Worm (Caenorhabditis elegans) whole organism, L1 larva: ENCODE measurements around the gene btbd-10.
A peak's percentile ranks its signal among the peaks of the same experiment; 100 is the strongest.

ENCODE experiments used
- C04F5.9 ChIP-seq: sonication (generic microtip); optimal IDR thresholded peaks from 2 replicates; lab custom pipeline; 2016; ENCODE audit warnings: missing genetic modification characterization, missing compliant biosample characterization
- C16A3.4 ChIP-seq: fragments of 150-350 bp; optimal IDR thresholded peaks from 2 replicates; lab custom pipeline; 2014; ENCODE audit warnings: missing biosample characterization, missing genetic modification characterization
- F16B12.6 ChIP-seq: fragments of 150-350 bp; optimal IDR thresholded peaks from 2 replicates; lab custom pipeline; 2014; ENCODE audit warnings: missing biosample characterization, missing genetic modification characterization
- Y116A8C.19 ChIP-seq: sonication (generic microtip); optimal IDR thresholded peaks from 2 replicates; lab custom pipeline; 2016; ENCODE audit warnings: missing compliant biosample characterization, missing genetic modification characterization, borderline replicate concordance
- aly-2 ChIP-seq: fragments of 150-350 bp; optimal IDR thresholded peaks from 2 replicates; lab custom pipeline; 2014; ENCODE audit warnings: missing biosample characterization, missing genetic modification characterization
- ama-1 ChIP-seq: fragments of 150-350 bp; optimal IDR thresholded peaks from 2 replicates; lab custom pipeline; 2014
- blmp-1 ChIP-seq: fragments of 150-350 bp; optimal IDR thresholded peaks from 2 replicates; lab custom pipeline; 2014; ENCODE audit warnings: missing biosample characterization, missing genetic modification characterization
- ceh-90 ChIP-seq: sonication (generic microtip); optimal IDR thresholded peaks from 2 replicates; lab custom pipeline; 2016; ENCODE audit warnings: missing genetic modification characterization, missing compliant biosample characterization
- ces-1 ChIP-seq: fragments of 150-350 bp; optimal IDR thresholded peaks from 2 replicates; lab custom pipeline; 2014; ENCODE audit warnings: missing biosample characterization, missing genetic modification reagents, missing genetic modification characterization
- dpl-1 ChIP-seq, 3 experiments: fragments of 150-350 bp in 2 of 3; sonication (generic microtip) in 1 of 3; optimal IDR thresholded peaks; 2 replicates each; lab custom pipeline; 2014 to 2017; ENCODE audit warnings: missing biosample characterization in 3 of 3, missing genetic modification characterization in 3 of 3, missing genetic modification reagents in 3 of 3
- efl-1 ChIP-seq, 4 experiments: fragments of 150-350 bp; optimal IDR thresholded peaks in 3 of 4; peaks in 1 of 4; 1 replicate in 1 of 4; 2 replicates in 3 of 4; lab custom pipeline; 2014; ENCODE audit warnings: missing biosample characterization in 2 of 4, missing genetic modification characterization in 2 of 4, missing genetic modification reagents in 2 of 4
- elt-2 ChIP-seq: sonication (generic microtip); optimal IDR thresholded peaks from 2 replicates; lab custom pipeline; 2016; ENCODE audit warnings: missing genetic modification characterization, mild to moderate bottlenecking, inconsistent platforms, missing compliant biosample characterization, missing genetic modification reagents
- elt-3 ChIP-seq, 6 experiments: fragments of 150-350 bp in 1 of 6; sonication (generic microtip); optimal IDR thresholded peaks; 2 replicates each; lab custom pipeline; 2017 to 2018; ENCODE audit warnings: missing biosample characterization in 6 of 6, missing genetic modification characterization in 6 of 6, inconsistent platforms in 1 of 6
- fkh-8 ChIP-seq: sonication (generic microtip); optimal IDR thresholded peaks from 2 replicates; lab custom pipeline; 2016; ENCODE audit warnings: mild to moderate bottlenecking, missing genetic modification characterization, missing compliant biosample characterization
- fos-1 ChIP-seq: fragments of 150-350 bp; optimal IDR thresholded peaks from 2 replicates; lab custom pipeline; 2014; ENCODE audit warnings: missing biosample characterization, missing genetic modification characterization
- isw-1 ChIP-seq: fragments of 200-800 bp; sonication (Bioruptor generic); IDR thresholded peaks from 2 replicates; pipeline ENCODE4 v1.3.6; 2022; ENCODE audit warnings: missing genetic modification characterization, missing compliant biosample characterization
- jun-1 ChIP-seq: fragments of 150-350 bp; optimal IDR thresholded peaks from 2 replicates; lab custom pipeline; 2014; ENCODE audit warnings: missing biosample characterization, missing genetic modification reagents, missing genetic modification characterization
- lin-14 ChIP-seq: fragments of 200-800 bp; sonication (Bioruptor generic); optimal IDR thresholded peaks from 2 replicates; lab custom pipeline; 2018; ENCODE audit warnings: mild to moderate bottlenecking, missing genetic modification characterization, moderate library complexity, missing compliant biosample characterization
- lin-35 ChIP-seq, 2 experiments: fragments of 150-350 bp; optimal IDR thresholded peaks; 2 replicates each; lab custom pipeline; 2014; ENCODE audit warnings: missing biosample characterization in 2 of 2, missing genetic modification characterization in 2 of 2, missing genetic modification reagents in 2 of 2
- mab-9 ChIP-seq: fragments of 200-800 bp; sonication (Bioruptor generic); IDR thresholded peaks from 2 replicates; pipeline ENCODE4 v1.3.6; 2022; ENCODE audit warnings: missing genetic modification reagents, missing genetic modification characterization, missing compliant biosample characterization
- mdl-1 ChIP-seq, 2 experiments: fragments of 150-350 bp; optimal IDR thresholded peaks; 2 replicates each; lab custom pipeline; 2014 to 2017; ENCODE audit warnings: missing biosample characterization in 2 of 2, missing genetic modification characterization in 2 of 2, inconsistent platforms in 1 of 2
- mep-1 ChIP-seq: fragments of 150-350 bp; optimal IDR thresholded peaks from 2 replicates; lab custom pipeline; 2014; ENCODE audit warnings: missing biosample characterization, missing genetic modification characterization
- nhr-19 ChIP-seq: fragments of 200-800 bp; sonication (Bioruptor generic); conservative IDR thresholded peaks from 2 replicates; pipeline ENCODE4 v1.3.6; 2022; ENCODE audit warnings: missing genetic modification characterization, missing compliant biosample characterization
- nhr-237 ChIP-seq: fragments of 150-350 bp; optimal IDR thresholded peaks from 2 replicates; lab custom pipeline; 2014; ENCODE audit warnings: missing biosample characterization, missing genetic modification characterization
- nhr-28 ChIP-seq: fragments of 150-350 bp; optimal IDR thresholded peaks from 2 replicates; lab custom pipeline; 2014; ENCODE audit warnings: missing biosample characterization, missing genetic modification characterization
- nhr-47 ChIP-seq: sonication (generic microtip); optimal IDR thresholded peaks from 2 replicates; lab custom pipeline; 2016; ENCODE audit warnings: mild to moderate bottlenecking, missing genetic modification characterization, moderate library complexity, missing compliant biosample characterization
- nhr-76 ChIP-seq: sonication (generic microtip); optimal IDR thresholded peaks from 2 replicates; lab custom pipeline; 2017; ENCODE audit warnings: missing biosample characterization, missing genetic modification characterization
- nhr-77 ChIP-seq: fragments of 150-350 bp; optimal IDR thresholded peaks from 2 replicates; lab custom pipeline; 2014; ENCODE audit warnings: missing biosample characterization, missing genetic modification characterization
- nhr-84 ChIP-seq: sonication (generic microtip); optimal IDR thresholded peaks from 2 replicates; lab custom pipeline; 2017; ENCODE audit warnings: missing biosample characterization, missing genetic modification characterization
- nhr-85 ChIP-seq: sonication (generic microtip); peaks from one replicate; lab custom pipeline; 2016; ENCODE audit warnings: missing genetic modification characterization, inconsistent platforms, missing compliant biosample characterization
- nhr-90 ChIP-seq: sonication (generic microtip); optimal IDR thresholded peaks from 2 replicates; lab custom pipeline; 2016; ENCODE audit warnings: mild to moderate bottlenecking, missing genetic modification characterization, missing compliant biosample characterization; ENCODE audit not compliant: poor library complexity
- pag-3 ChIP-seq: sonication (generic microtip); optimal IDR thresholded peaks from 2 replicates; lab custom pipeline; 2017; ENCODE audit warnings: missing genetic modification characterization, mild to moderate bottlenecking, missing compliant biosample characterization, antibody characterized with exemption, borderline replicate concordance; ENCODE audit not compliant: insufficient read depth
- pqm-1 ChIP-seq: sonication (generic microtip); optimal IDR thresholded peaks from 3 replicates; lab custom pipeline; 2017; ENCODE audit warnings: missing biosample characterization, missing genetic modification characterization
- rnt-1 ChIP-seq: sonication (generic microtip); optimal IDR thresholded peaks from 2 replicates; lab custom pipeline; 2016; ENCODE audit warnings: mild to moderate bottlenecking, missing genetic modification characterization, moderate library complexity, missing compliant biosample characterization
- snu-23 ChIP-seq: sonication (generic microtip); optimal IDR thresholded peaks from 2 replicates; lab custom pipeline; 2016; ENCODE audit warnings: missing genetic modification characterization, missing compliant biosample characterization
- sox-4 ChIP-seq: sonication (generic microtip); optimal IDR thresholded peaks from 2 replicates; lab custom pipeline; 2016; ENCODE audit warnings: missing genetic modification characterization, missing compliant biosample characterization
- swsn-7 ChIP-seq: sonication (generic microtip); optimal IDR thresholded peaks from 2 replicates; lab custom pipeline; 2016; ENCODE audit warnings: missing genetic modification characterization, missing compliant biosample characterization
- tbx-2 ChIP-seq: sonication (generic microtip); optimal IDR thresholded peaks from 2 replicates; lab custom pipeline; 2016; ENCODE audit warnings: missing genetic modification characterization, missing compliant biosample characterization
- unc-130 ChIP-seq: fragments of 150-350 bp; optimal IDR thresholded peaks from 2 replicates; lab custom pipeline; 2017; ENCODE audit warnings: missing biosample characterization, missing genetic modification characterization, inconsistent platforms
- unc-30 ChIP-seq: sonication (generic microtip); optimal IDR thresholded peaks from 2 replicates; lab custom pipeline; 2017; ENCODE audit warnings: missing biosample characterization, missing genetic modification characterization
- unc-62 ChIP-seq: fragments of 150-350 bp; optimal IDR thresholded peaks from 2 replicates; lab custom pipeline; 2014; ENCODE audit warnings: missing biosample characterization, missing genetic modification reagents, missing genetic modification characterization
- unc-86 ChIP-seq: sonication (generic microtip); optimal IDR thresholded peaks from 2 replicates; lab custom pipeline; 2016; ENCODE audit warnings: missing genetic modification characterization, missing compliant biosample characterization
- unc-98 ChIP-seq: fragments of 200-800 bp; sonication (Bioruptor generic); IDR thresholded peaks from 2 replicates; pipeline ENCODE4 v1.3.6; 2022; ENCODE audit warnings: missing genetic modification characterization, missing compliant biosample characterization
- vab-15 ChIP-seq: sonication (generic microtip); optimal IDR thresholded peaks from 2 replicates; lab custom pipeline; 2017; ENCODE audit warnings: missing genotype, mild to moderate bottlenecking, missing genetic modification characterization, missing compliant biosample characterization
- xbp-1 ChIP-seq: sonication (generic microtip); optimal IDR thresholded peaks from 2 replicates; lab custom pipeline; 2016; ENCODE audit warnings: missing genetic modification characterization, missing compliant biosample characterization
- zag-1 ChIP-seq: fragments of 150-350 bp; optimal IDR thresholded peaks from 2 replicates; lab custom pipeline; 2014; ENCODE audit warnings: missing biosample characterization, missing genetic modification characterization
- ztf-4 ChIP-seq: fragments of 150-350 bp; optimal IDR thresholded peaks from 2 replicates; lab custom pipeline; 2014; ENCODE audit warnings: missing biosample characterization, missing genetic modification characterization

Gene btbd-10

DNA sequence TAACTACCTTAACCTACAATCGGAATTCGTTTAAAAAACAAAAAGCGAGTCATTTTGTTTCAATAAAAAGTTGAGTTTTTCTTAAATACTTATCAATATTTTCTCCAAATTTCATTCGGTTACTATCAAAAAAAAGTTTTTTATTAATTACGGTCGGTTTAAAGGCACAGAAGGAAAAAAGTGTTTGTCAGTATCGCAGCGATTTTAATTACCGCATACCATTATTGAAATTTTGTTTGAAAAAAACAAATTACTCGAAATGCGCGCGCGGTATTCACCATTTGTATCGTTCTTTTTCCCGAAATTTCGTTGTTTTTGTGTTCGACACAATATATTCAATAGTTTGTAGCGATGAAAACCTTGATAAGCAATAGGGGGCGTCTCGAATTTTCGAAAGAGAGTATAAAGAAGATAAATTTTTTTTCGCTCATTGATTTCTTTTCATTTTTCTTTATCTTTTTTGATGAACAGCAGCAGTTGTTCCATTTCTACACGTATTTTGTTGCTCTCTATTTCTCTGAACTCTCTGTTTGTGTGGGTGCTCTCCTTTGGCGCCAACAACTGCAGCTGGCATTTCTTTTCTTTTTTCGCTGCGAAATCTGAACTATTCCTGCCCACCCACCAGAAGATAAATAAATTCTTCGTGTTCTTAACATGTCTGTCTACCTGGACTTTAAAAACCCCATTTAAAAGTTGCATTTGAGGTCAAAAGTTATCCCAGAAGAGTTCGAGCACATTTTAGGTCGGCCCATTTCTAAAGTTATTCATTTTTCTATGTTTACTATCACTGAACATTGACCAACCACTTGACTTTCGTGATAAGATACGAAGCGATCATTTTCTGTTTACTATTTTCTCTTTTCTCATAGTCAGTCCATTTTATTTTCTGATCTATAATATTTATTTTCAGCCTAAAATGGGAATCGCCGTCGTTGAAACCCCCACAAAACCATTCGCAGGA, 16.0 kb upstream of the btbd-10 start, which contains the start of gene pgm-1 (continued):
- TF ChIP-seq nhr-76 (tag; lab: Kevin White, UChicago) (no peak), elt-3 (tag; optimal IDR thresholded peaks at IDR 0.05; lab: Kevin White, UChicago) (peak in 1 of 6 experiments; percentile 46), nhr-28 (tag; lab: Kevin White, UChicago) (no peak), unc-62 (GFP tag; lab: Kevin White, UChicago) (no peak), nhr-19 (peak; percentile 26; the same call in 1 of the 2 replicates), blmp-1 (tag; lab: Kevin White, UChicago) (peak; percentile 25), C16A3.4 (peak; percentile 7), zag-1 (no peak), nhr-77 (tag; lab: Kevin White, UChicago) (no peak), pag-3 (tag; lab: Kevin White, UChicago) (peak; percentile 41), jun-1 (tag; lab: Kevin White, UChicago) (no peak), unc-30 (no peak), vab-15 (tag; lab: Kevin White, UChicago) (no peak), nhr-90 (tag; lab: Kevin White, UChicago) (no peak), mab-9 (no peak), fos-1 (tag; lab: Kevin White, UChicago) (no peak), mep-1 (tag; lab: Kevin White, UChicago) (peak; percentile 27), nhr-47 (tag; lab: Kevin White, UChicago) (no peak), efl-1 (optimal IDR thresholded peaks at IDR 0.05; lab: Kevin White, UChicago) (peak; percentile 26 to 35), efl-1 (GFP tag; optimal IDR thresholded peaks at IDR 0.05 in 1 of 2; lab: Kevin White, UChicago) (no peak), aly-2 (tag; lab: Kevin White, UChicago) (no peak), xbp-1 (tag; lab: Kevin White, UChicago) (no peak), lin-35 (GFP tag; optimal IDR thresholded peaks at IDR 0.05; lab: Kevin White, UChicago) (peak in 1 of 2 experiments; percentile 35), unc-130 (tag; lab: Kevin White, UChicago) (peak; percentile 14), nhr-84 (tag; lab: Kevin White, UChicago) (no peak), ceh-90 (tag; lab: Kevin White, UChicago) (no peak), tbx-2 (no peak)

DNA sequence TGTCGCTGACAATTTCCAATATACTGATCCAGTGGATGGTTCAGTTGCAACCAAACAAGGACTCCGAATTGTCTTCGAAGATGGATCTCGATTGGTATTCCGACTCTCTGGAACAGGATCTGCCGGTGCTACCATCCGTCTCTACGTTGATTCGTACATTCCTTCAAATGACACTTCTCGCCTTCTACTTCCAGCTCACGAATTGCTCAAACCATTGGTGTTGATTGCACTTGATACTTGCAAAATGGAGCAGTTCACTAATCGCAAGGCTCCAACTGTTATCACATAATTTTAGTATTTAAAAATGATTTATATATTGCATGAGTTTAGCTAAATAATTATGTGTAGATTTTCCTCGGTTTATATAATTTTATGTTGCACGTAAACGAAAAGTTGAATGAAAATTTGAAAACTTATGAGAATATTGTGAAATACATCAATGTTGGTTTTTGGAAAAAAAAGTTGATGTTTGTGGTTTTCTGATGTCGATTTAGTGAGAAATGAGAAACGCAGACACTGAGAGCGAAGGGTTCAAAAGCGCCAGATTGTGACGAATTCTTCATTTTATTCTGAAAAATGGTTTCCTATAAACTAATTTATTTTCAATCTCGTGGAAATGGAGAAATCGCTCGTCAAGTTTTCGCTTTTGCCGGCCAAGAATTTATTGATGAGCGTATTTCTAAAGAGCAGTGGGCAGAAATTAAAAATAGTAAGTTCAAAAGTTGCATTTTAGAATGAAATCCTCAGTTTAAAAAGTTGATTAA, 13.6 kb upstream of the btbd-10 start, which contains the start of gene gst-9:
gst-9 (plus strand) TSS at position 574 of the 764 bp plus-strand sequence.
- TF ChIP-seq ama-1 (lab: Kevin White, UChicago) (peak; percentile 77), snu-23 (peak; percentile 38), nhr-77 (tag; lab: Kevin White, UChicago) (no peak), nhr-237 (tag; lab: Kevin White, UChicago) (no peak), C04F5.9 (no peak), tbx-2 (no peak), swsn-7 (peak; percentile 7), aly-2 (tag; lab: Kevin White, UChicago) (peak; percentile 80), Y116A8C.19 (no peak), xbp-1 (tag; lab: Kevin White, UChicago) (no peak), nhr-85 (tag; lab: Kevin White, UChicago) (peak; percentile 60), ztf-4 (no peak), sox-4 (tag; lab: Kevin White, UChicago) (no peak), isw-1 (GFP tag; lab: Robert Waterston, UW) (no peak), F16B12.6 (tag; lab: Kevin White, UChicago) (no peak), nhr-28 (tag; lab: Kevin White, UChicago) (no peak), blmp-1 (tag; lab: Kevin White, UChicago) (no peak), mdl-1 (tag; optimal IDR thresholded peaks at IDR 0.05; lab: Kevin White, UChicago) (no peak), elt-2 (tag; lab: Kevin White, UChicago) (peak; percentile 63), lin-14 (peak; percentile 17), unc-62 (GFP tag; lab: Kevin White, UChicago) (no peak), pqm-1 (tag; lab: Kevin White, UChicago) (no peak), dpl-1 (GFP tag; optimal IDR thresholded peaks at IDR 0.05; lab: Kevin White, UChicago) (peak in 1 of 3 experiments; percentile 8), nhr-47 (tag; lab: Kevin White, UChicago) (peak; percentile 16), rnt-1 (tag; lab: Kevin White, UChicago) (no peak), unc-86 (tag; lab: Kevin White, UChicago) (no peak), unc-98 (GFP tag; lab: Robert Waterston, UW) (no peak), mep-1 (tag; lab: Kevin White, UChicago) (peak; percentile 38), fkh-8 (tag; lab: Kevin White, UChicago) (peak; percentile 26), vab-15 (tag; lab: Kevin White, UChicago) (no peak), ces-1 (GFP tag; lab: Kevin White, UChicago) (no peak)
